Worm (Caenorhabditis elegans) whole organism, midembryonic: Measurements from ENCODE around the gene srd-2.

Source experiments
- T22C8.4 ChIP-seq: fragments of 200-800 bp; sonication (Bioruptor generic); IDR thresholded peaks from 2 replicates; pipeline ENCODE4 v1.3.6; 2022; ENCODE audit warnings: missing genetic modification characterization, missing compliant biosample characterization
- cog-1 ChIP-seq: sonication (generic microtip); optimal IDR thresholded peaks from 2 replicates; lab custom pipeline; 2016; ENCODE audit warnings: missing genetic modification characterization, missing compliant biosample characterization
- flt-1 ChIP-seq: fragments of 200-800 bp; sonication (Bioruptor generic); IDR thresholded peaks from 2 replicates; pipeline ENCODE4 v1.3.6; 2022; ENCODE audit warnings: missing genetic modification characterization, missing compliant biosample characterization
- klf-2 ChIP-seq: fragments of 200-800 bp; sonication (Bioruptor generic); conservative IDR thresholded peaks from 2 replicates; pipeline ENCODE4 v1.3.6; 2022; ENCODE audit warnings: missing genetic modification reagents, missing genetic modification characterization, missing compliant biosample characterization
- med-1 ChIP-seq: sonication (generic microtip); optimal IDR thresholded peaks from 2 replicates; lab custom pipeline; 2017; ENCODE audit warnings: missing genetic modification characterization, mild to moderate bottlenecking, missing compliant biosample characterization, antibody characterized with exemption, missing genetic modification reagents; ENCODE audit not compliant: insufficient read depth
- ref-1 ChIP-seq: fragments of 200-800 bp; sonication (Bioruptor generic); conservative IDR thresholded peaks from 2 replicates; pipeline ENCODE4 v1.3.6; 2022; ENCODE audit warnings: missing genetic modification reagents, missing genetic modification characterization, missing compliant biosample characterization
- ztf-23 ChIP-seq: fragments of 200-800 bp; sonication (Bioruptor generic); IDR thresholded peaks from 2 replicates; pipeline ENCODE4 v1.3.6; 2022; ENCODE audit warnings: missing genetic modification reagents, missing genetic modification characterization, missing compliant biosample characterization
- ztf-29 ChIP-seq: fragments of 200-800 bp; sonication (Bioruptor generic); IDR thresholded peaks from 2 replicates; pipeline ENCODE4 v1.3.6; 2022; ENCODE audit warnings: missing genetic modification reagents, missing genetic modification characterization, missing compliant biosample characterization

DNA sequence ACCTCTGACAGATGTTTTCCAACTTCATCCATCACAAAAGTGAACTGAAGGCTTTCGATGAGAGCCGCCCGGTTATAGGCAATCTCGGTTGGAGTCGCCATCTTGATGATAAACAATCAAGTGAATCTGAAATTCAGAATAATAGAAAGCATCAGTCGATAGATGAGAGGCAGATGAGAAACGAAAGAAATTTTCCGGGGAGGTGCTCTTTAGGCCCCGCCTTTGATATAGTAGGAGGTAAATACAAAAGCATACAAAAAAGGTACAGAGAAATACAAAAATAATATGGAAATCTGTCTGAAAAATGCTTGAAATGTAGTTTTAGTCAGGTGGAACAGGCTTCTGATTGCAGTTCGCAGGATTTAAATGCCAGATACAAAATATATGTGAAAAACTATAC, 5.1 kb downstream of the srd-2 start, which contains the start of gene srd-1:
- TF ChIP-seq ztf-23 (no peak), flt-1 (GFP tag; lab: Robert Waterston, UW) (no peak), T22C8.4 (GFP tag; lab: Robert Waterston, UW) (no peak), ztf-29 (GFP tag; lab: Robert Waterston, UW) (no peak), med-1 (GFP tag; lab: Kevin White, UChicago) (no peak), cog-1 (no peak), klf-2 (GFP tag; lab: Robert Waterston, UW) (no peak), ref-1 (GFP tag; lab: Robert Waterston, UW) (no peak)
